Fruit fly (Drosophila melanogaster) whole organism, prepupa: ENCODE results near the gene caz.
A peak's percentile ranks its signal among the peaks of the same experiment; 100 is the strongest.

Source experiments
- Blimp-1 ChIP-seq: fragments of 200-800 bp; sonication (Bioruptor generic); optimal IDR thresholded peaks from 3 replicates; lab custom pipeline; 2017; ENCODE audit warnings: missing biosample characterization, missing genetic modification characterization, mild to moderate bottlenecking, moderate library complexity, missing genetic modification reagents
- CG10631 ChIP-seq: fragments of 200-800 bp; sonication (Bioruptor generic); optimal IDR thresholded peaks from 2 replicates; lab custom pipeline; 2016; ENCODE audit warnings: missing biosample characterization, missing genetic modification characterization
- CG10669 ChIP-seq: fragments of 200-800 bp; sonication (Bioruptor generic); optimal IDR thresholded peaks from 3 replicates; lab custom pipeline; 2018; ENCODE audit warnings: missing biosample characterization, mild to moderate bottlenecking, missing genetic modification characterization, moderate library complexity
- CG11294 ChIP-seq: fragments of 200-800 bp; sonication (Bioruptor generic); IDR thresholded peaks from 2 replicates; pipeline ENCODE4 v1.3.6; 2022; ENCODE audit warnings: missing biosample characterization, missing genetic modification characterization
- CG11902 ChIP-seq: fragments of 200-800 bp; sonication (Bioruptor generic); optimal IDR thresholded peaks from 3 replicates; lab custom pipeline; 2016; ENCODE audit warnings: missing biosample characterization, missing genetic modification characterization
- CG15336 ChIP-seq: fragments of 200-800 bp; sonication (Bioruptor generic); IDR thresholded peaks from 2 replicates; pipeline ENCODE4 v1.3.6; 2022; ENCODE audit warnings: missing biosample characterization, missing genetic modification characterization
- CG1621 ChIP-seq: fragments of 200-800 bp; sonication (Bioruptor generic); optimal IDR thresholded peaks from 3 replicates; lab custom pipeline; 2018; ENCODE audit warnings: missing biosample characterization, mild to moderate bottlenecking, missing genetic modification characterization
- CG16779 ChIP-seq: fragments of 200-800 bp; sonication (Bioruptor generic); optimal IDR thresholded peaks from 3 replicates; lab custom pipeline; 2017; ENCODE audit warnings: missing biosample characterization, mild to moderate bottlenecking, missing genetic modification characterization
- CG31627 ChIP-seq: fragments of 200-800 bp; sonication (Bioruptor generic); optimal IDR thresholded peaks from 3 replicates; lab custom pipeline; 2016; ENCODE audit warnings: missing biosample characterization, missing genetic modification characterization
- CG34406 ChIP-seq: fragments of 200-800 bp; sonication (Bioruptor generic); optimal IDR thresholded peaks from 3 replicates; lab custom pipeline; 2016; ENCODE audit warnings: missing biosample characterization, missing genetic modification characterization
- CG4318 ChIP-seq: fragments of 200-800 bp; sonication (Bioruptor generic); optimal IDR thresholded peaks from 3 replicates; lab custom pipeline; 2017; ENCODE audit warnings: missing biosample characterization, mild to moderate bottlenecking, missing genetic modification characterization
- CG6792 ChIP-seq: fragments of 200-800 bp; sonication (Bioruptor generic); optimal IDR thresholded peaks from 3 replicates; lab custom pipeline; 2016; ENCODE audit warnings: missing biosample characterization, missing genetic modification characterization
- CG6808 ChIP-seq: fragments of 200-800 bp; sonication (Bioruptor generic); optimal IDR thresholded peaks from 3 replicates; lab custom pipeline; 2017; ENCODE audit warnings: missing biosample characterization, missing genetic modification characterization, mild to moderate bottlenecking, moderate library complexity, missing genetic modification reagents
- CG7368 ChIP-seq: fragments of 200-800 bp; sonication (Bioruptor generic); optimal IDR thresholded peaks from 3 replicates; lab custom pipeline; 2016; ENCODE audit warnings: missing biosample characterization, missing genetic modification characterization
- CG8319 ChIP-seq: fragments of 200-800 bp; sonication (Bioruptor generic); optimal IDR thresholded peaks from 3 replicates; lab custom pipeline; 2016; ENCODE audit warnings: missing biosample characterization, missing genetic modification characterization
- CG8632 ChIP-seq: fragments of 200-800 bp; sonication (Bioruptor generic); optimal IDR thresholded peaks from 3 replicates; lab custom pipeline; 2016; ENCODE audit warnings: missing biosample characterization, missing genetic modification characterization
- CG9139 ChIP-seq: fragments of 200-800 bp; sonication (Bioruptor generic); optimal IDR thresholded peaks from 3 replicates; lab custom pipeline; 2017; ENCODE audit warnings: missing biosample characterization, mild to moderate bottlenecking, missing genetic modification characterization
- Eip75B ChIP-seq: fragments of 200-800 bp; sonication (Bioruptor generic); optimal IDR thresholded peaks from 3 replicates; lab custom pipeline; 2016; ENCODE audit warnings: missing biosample characterization, missing genetic modification characterization
- Eip78C ChIP-seq: fragments of 200-800 bp; sonication (Bioruptor generic); peaks from one replicate; lab custom pipeline; 2016; ENCODE audit warnings: missing biosample characterization, missing genetic modification characterization
- Ets21C ChIP-seq: fragments of 200-800 bp; sonication (Bioruptor generic); optimal IDR thresholded peaks from 3 replicates; lab custom pipeline; 2016; ENCODE audit warnings: missing biosample characterization, missing genetic modification characterization
- Ets96B ChIP-seq: fragments of 200-800 bp; optimal IDR thresholded peaks from 2 replicates; lab custom pipeline; 2019; ENCODE audit warnings: missing biosample characterization, mild to moderate bottlenecking, missing genetic modification characterization, moderate library complexity
- Gug ChIP-seq: fragments of 200-800 bp; sonication (Bioruptor generic); IDR thresholded peaks from 2 replicates; pipeline ENCODE4 v1.3.6; 2022; ENCODE audit warnings: missing biosample characterization, missing genetic modification characterization
- Hr4 ChIP-seq: fragments of 200-800 bp; sonication (Bioruptor generic); optimal IDR thresholded peaks from 3 replicates; lab custom pipeline; 2016; ENCODE audit warnings: missing biosample characterization, missing genetic modification characterization
- Lpt ChIP-seq: fragments of 200-800 bp; sonication (Bioruptor generic); optimal IDR thresholded peaks from 3 replicates; lab custom pipeline; 2016; ENCODE audit warnings: missing biosample characterization, missing genetic modification characterization
- Met ChIP-seq: fragments of 200-800 bp; sonication (Bioruptor generic); optimal IDR thresholded peaks from 3 replicates; lab custom pipeline; 2016; ENCODE audit warnings: missing biosample characterization, missing genetic modification characterization
- Smox ChIP-seq: fragments of 200-800 bp; sonication (Bioruptor generic); optimal IDR thresholded peaks from 3 replicates; lab custom pipeline; 2016; ENCODE audit warnings: missing biosample characterization, missing genetic modification characterization
- Sox14 ChIP-seq: fragments of 200-800 bp; sonication (Bioruptor generic); optimal IDR thresholded peaks from 3 replicates; lab custom pipeline; 2016; ENCODE audit warnings: missing biosample characterization, missing genetic modification characterization
- achi ChIP-seq: fragments of 200-800 bp; sonication (Bioruptor generic); optimal IDR thresholded peaks from 3 replicates; lab custom pipeline; 2016; ENCODE audit warnings: missing biosample characterization, missing genetic modification characterization
- dsx ChIP-seq: fragments of 200-800 bp; optimal IDR thresholded peaks from 3 replicates; lab custom pipeline; 2019; ENCODE audit warnings: missing biosample characterization, mild to moderate bottlenecking, missing genetic modification characterization, moderate library complexity; ENCODE audit not compliant: poor library complexity, severe bottlenecking
- esn ChIP-seq: fragments of 200-800 bp; sonication (Bioruptor generic); optimal IDR thresholded peaks from 2 replicates; lab custom pipeline; 2016; ENCODE audit warnings: missing biosample characterization, mild to moderate bottlenecking, missing genetic modification characterization, moderate library complexity
- fd59A ChIP-seq: fragments of 200-800 bp; sonication (Bioruptor generic); optimal IDR thresholded peaks from 2 replicates; lab custom pipeline; 2017; ENCODE audit warnings: missing biosample characterization, mild to moderate bottlenecking, missing genetic modification characterization, missing genetic modification reagents
- fkh ChIP-seq: fragments of 200-800 bp; sonication (Bioruptor generic); optimal IDR thresholded peaks from 3 replicates; lab custom pipeline; 2017; ENCODE audit warnings: missing biosample characterization, mild to moderate bottlenecking, missing genetic modification characterization, moderate library complexity
- lz ChIP-seq: fragments of 200-800 bp; sonication (Bioruptor generic); optimal IDR thresholded peaks from 3 replicates; lab custom pipeline; 2016; ENCODE audit warnings: missing biosample characterization, missing genetic modification characterization
- net ChIP-seq: fragments of 200-800 bp; sonication (Bioruptor generic); optimal IDR thresholded peaks from 3 replicates; lab custom pipeline; 2016; ENCODE audit warnings: missing biosample characterization, missing genetic modification characterization
- spab ChIP-seq: fragments of 200-800 bp; sonication (Bioruptor generic); optimal IDR thresholded peaks from 2 replicates; lab custom pipeline; 2017; ENCODE audit warnings: missing biosample characterization, mild to moderate bottlenecking, missing genetic modification characterization, missing genetic modification reagents
- ss ChIP-seq, 2 experiments: fragments of 200-800 bp; sonication (Bioruptor generic); optimal IDR thresholded peaks; 2 replicates in 1 of 2; 3 replicates in 1 of 2; lab custom pipeline; 2017 to 2018; ENCODE audit warnings: mild to moderate bottlenecking in 2 of 2, missing biosample characterization in 2 of 2, missing genetic modification characterization in 2 of 2, moderate library complexity in 1 of 2
- svp ChIP-seq: fragments of 200-800 bp; sonication (Bioruptor generic); peaks from one replicate; lab custom pipeline; 2016; ENCODE audit warnings: missing biosample characterization, missing genetic modification characterization
- vri ChIP-seq: fragments of 200-800 bp; sonication (Bioruptor generic); optimal IDR thresholded peaks from 3 replicates; lab custom pipeline; 2016; ENCODE audit warnings: missing biosample characterization, mild to moderate bottlenecking, missing genetic modification characterization

Gene caz

dm6 chrX:16279340-16279941 lies 9.2 kb upstream of the caz start (continued):
- TF ChIP-seq fd59A (peak; percentile 81), net (GFP tag; lab: Kevin White, UChicago) (peak; percentile 86), CG11294 (peak; percentile 87), spab (GFP tag; lab: Kevin White, UChicago) (peak; percentile 70), Smox (GFP tag; lab: Kevin White, UChicago) (peak; percentile 84), esn (GFP tag; lab: Kevin White, UChicago) (peak; percentile 88), Blimp-1 (GFP tag; lab: Kevin White, UChicago) (peak; percentile 56), Lpt (peak; percentile 74), CG10669 (GFP tag; lab: Kevin White, UChicago) (peak; percentile 87), CG34406 (peak; percentile 89), CG15336 (GFP tag; lab: Robert Waterston, UW) (peak; percentile 87), Ets96B (tag; lab: Kevin White, UChicago) (peak; percentile 83), CG10631 (peak; percentile 88), ss (GFP tag; optimal IDR thresholded peaks at IDR 0.05; lab: Kevin White, UChicago) (peak; percentile 61 to 86), Ets21C (GFP tag; lab: Kevin White, UChicago) (peak; percentile 90), Hr4 (peak; percentile 91), dsx (peak; percentile 68)

- TF ChIP-seq Blimp-1 (GFP tag; lab: Kevin White, UChicago) (no peak), CG10631 (no peak), CG1621 (tag; lab: Kevin White, UChicago) (no peak), CG6792 (GFP tag; lab: Kevin White, UChicago) (no peak), CG11902 (GFP tag; lab: Kevin White, UChicago) (no peak), CG34406 (no peak), CG9139 (GFP tag; lab: Kevin White, UChicago) (no peak), Eip78C (no peak), Eip75B (GFP tag; lab: Kevin White, UChicago) (no peak), CG8632 (GFP tag; lab: Kevin White, UChicago) (no peak), CG7368 (GFP tag; lab: Kevin White, UChicago) (no peak), lz (GFP tag; lab: Kevin White, UChicago) (no peak), CG31627 (GFP tag; lab: Kevin White, UChicago) (no peak), achi (GFP tag; lab: Kevin White, UChicago) (no peak), CG8319 (GFP tag; lab: Kevin White, UChicago) (no peak), Ets96B (tag; lab: Kevin White, UChicago) (no peak), CG4318 (GFP tag; lab: Kevin White, UChicago) (no peak), esn (GFP tag; lab: Kevin White, UChicago) (no peak)
Observed at dm6 chrX:16281305-16281704, 7.3 kb upstream of the caz start.

- TF ChIP-seq net (GFP tag; lab: Kevin White, UChicago), result no peak
- TF ChIP-seq dsx, result no peak
- TF ChIP-seq vri (GFP tag; lab: Kevin White, UChicago), result peak; percentile 78
- TF ChIP-seq CG15336 (GFP tag; lab: Robert Waterston, UW), result no peak
- TF ChIP-seq CG4318 (GFP tag; lab: Kevin White, UChicago), result no peak
- TF ChIP-seq fkh (GFP tag; lab: Kevin White, UChicago), result peak; percentile 34
- TF ChIP-seq Sox14 (GFP tag; lab: Kevin White, UChicago), result no peak
- peak; percentile 20 for TF ChIP-seq Eip78C
- TF ChIP-seq CG16779 (tag; lab: Kevin White, UChicago), result no peak
- TF ChIP-seq lz (GFP tag; lab: Kevin White, UChicago), result no peak
- peak; percentile 93 for TF ChIP-seq svp (GFP tag; lab: Kevin White, UChicago)
- TF ChIP-seq fd59A, result no peak
- TF ChIP-seq Met (GFP tag; lab: Kevin White, UChicago), result no peak
- TF ChIP-seq CG10631, result no peak
- TF ChIP-seq Gug (GFP tag; lab: Robert Waterston, UW), result no peak
- no peak for TF ChIP-seq CG7368 (GFP tag; lab: Kevin White, UChicago)
- no peak for TF ChIP-seq Ets21C (GFP tag; lab: Kevin White, UChicago)
- no peak for TF ChIP-seq Hr4
- no peak for TF ChIP-seq CG6808 (GFP tag; lab: Kevin White, UChicago)
- TF ChIP-seq CG6792 (GFP tag; lab: Kevin White, UChicago), result no peak
Observed at dm6 chrX:16281717-16282529, 6.7 kb upstream of the caz start.
